Worm (Caenorhabditis elegans): Measurements from ENCODE around the gene R10E8.8.

DNA sequence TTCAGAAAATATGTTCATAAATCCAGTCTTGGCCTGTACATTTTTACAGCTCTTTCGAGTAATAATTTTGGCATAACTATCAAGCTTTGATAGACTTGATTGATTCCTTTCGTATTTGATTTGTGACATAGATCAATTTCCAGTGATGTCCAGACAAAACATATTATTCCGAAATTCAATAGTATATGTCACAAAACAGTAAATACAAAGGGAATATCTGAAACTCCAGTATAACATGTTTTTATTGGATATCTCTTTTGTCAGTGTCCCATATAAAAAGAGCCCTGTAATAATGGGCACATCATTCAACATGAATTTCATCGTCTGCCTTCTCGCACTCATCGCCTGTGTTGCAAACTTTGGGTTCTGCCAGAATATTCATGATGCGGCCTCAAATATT, 49.2 kb upstream of the R10E8.8 start, which contains the start of gene Y51A2A.4:
- TF ChIP-seq dao-5 (tag; optimal IDR thresholded peaks at IDR 0.05) (no peak), W03F9.2 (tag; optimal IDR thresholded peaks at IDR 0.05) (no peak), him-1 (tag; optimal IDR thresholded peaks at IDR 0.05) (no peak)

Data from whole organism, L4/young adult.